Fruit fly (Drosophila melanogaster) ovary, adult (tissue): ENCODE results near the gene Idh3b.

ENCODE experiments used
- CG17801 ChIP-seq: fragments of 200-800 bp; optimal IDR thresholded peaks from 2 replicates; lab custom pipeline; 2019; ENCODE audit warnings: missing biosample characterization, mild to moderate bottlenecking, missing genetic modification characterization, moderate library complexity; ENCODE audit not compliant: partially characterized antibody

The Idh3b gene

DNA sequence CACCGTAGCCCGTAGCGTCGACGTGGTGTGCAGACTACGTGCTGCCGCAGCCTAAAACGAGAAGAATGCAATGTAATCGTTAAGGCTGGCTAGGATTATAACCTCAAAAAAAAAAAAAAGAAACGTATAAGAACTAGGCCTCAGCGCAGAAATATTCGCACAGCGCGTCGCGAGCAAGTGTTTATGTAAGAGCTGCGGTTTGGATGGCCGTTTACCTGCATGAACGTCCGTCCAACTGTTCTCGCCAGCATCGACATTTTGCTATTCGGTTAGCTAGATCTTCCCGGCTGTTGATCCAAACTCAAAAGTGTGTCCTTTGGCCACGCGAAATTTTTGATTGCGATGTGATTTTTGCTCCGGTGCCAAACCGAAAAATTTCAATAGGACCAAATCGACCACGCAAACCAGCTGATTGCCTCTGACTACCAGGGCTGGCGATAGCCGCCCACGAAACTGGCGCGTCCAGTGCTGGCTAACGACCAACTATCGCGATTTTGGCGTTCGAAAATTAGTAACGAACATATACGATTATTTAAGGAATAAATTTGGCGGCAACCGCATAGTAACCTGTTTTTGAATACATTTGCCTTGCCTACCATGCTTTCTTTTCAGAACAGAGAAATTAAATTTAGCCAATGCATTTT, at the start of gene Idh3b:
Idh3b (minus strand) TSS at position 606 of the 644 bp plus-strand sequence.
- TF ChIP-seq CG17801 (GFP tag; lab: Kevin White, UChicago) = peak; percentile 61

DNA sequence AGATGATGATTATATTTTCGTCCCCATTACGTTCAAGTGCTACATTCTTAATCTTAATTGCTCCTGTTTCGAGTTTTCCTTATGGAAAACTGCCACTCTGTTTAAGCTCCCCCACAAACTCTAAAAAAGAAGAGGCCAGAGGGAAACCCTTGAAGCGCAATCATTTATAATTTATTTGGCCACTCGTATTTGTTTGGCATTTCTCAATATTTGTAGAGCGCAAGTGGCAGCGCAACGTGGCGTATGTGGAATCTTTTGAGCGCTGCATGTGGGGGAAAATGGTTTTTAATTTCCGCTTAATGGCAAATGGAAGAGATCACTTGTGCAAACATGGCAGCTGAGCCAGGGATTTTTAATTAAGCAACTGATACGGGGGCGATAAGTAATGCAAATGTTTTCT, 48.1 kb upstream of the Idh3b start:
- no peak for TF ChIP-seq CG17801 (GFP tag; lab: Kevin White, UChicago)

DNA sequence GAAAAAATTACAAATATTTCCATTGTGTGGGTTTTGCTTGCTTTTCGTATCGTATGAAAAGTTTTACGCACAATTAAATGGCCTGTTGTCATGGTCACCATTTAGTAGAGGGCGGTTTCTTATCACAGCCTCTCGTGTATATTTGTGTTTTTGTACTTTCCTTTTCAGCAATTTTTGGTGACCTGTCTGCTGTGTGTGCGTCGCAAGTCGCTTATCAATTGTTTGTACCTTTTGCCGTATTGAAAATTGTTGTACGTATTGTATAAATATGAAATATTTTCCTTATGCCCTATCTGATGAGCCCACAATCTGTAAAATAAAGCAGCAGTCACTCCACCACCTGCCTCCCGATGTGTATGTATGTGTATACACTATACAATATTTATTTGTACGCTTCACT, 47.3 kb upstream of the Idh3b start:
- no peak for TF ChIP-seq CG17801 (GFP tag; lab: Kevin White, UChicago)

DNA sequence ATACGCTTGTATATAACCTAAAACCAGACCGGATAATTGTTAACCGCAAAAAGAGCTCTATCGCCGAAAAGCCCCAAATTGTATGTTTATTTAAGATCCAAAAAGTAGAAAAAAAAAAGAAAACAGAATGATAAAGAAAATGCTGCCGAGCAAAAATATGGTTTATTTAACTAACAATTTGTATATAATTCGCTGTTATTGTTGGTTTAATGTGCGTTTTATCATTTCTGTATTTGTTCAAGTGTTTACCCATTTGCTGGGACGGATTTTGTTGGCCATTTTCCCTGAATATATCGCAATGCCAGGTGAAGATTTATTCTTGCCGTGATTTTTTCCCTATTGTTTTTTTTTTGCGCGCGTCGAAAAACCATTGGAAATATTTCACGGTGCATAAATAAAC, 37.9 kb upstream of the Idh3b start:
- TF ChIP-seq CG17801 (GFP tag; lab: Kevin White, UChicago) = no peak

DNA sequence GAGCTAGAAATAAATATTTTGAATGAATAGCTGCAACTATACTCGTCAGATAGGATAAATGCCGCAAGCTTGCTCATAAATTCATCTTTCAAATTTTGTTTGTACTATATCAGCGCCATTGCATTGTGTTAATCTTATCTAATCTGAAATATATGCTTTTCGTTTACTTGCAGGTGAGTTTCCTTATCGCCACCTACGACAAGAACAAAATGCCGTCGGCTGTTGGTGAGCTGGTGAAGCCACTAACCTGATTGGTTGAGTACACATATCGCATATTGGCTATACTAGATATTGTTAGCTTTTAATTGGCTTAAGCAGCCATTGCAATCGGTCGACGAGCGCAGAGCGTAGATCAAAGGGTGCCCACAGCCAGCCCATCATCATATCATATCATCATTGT, 34.6 kb upstream of the Idh3b start:
- TF ChIP-seq CG17801 (GFP tag; lab: Kevin White, UChicago) = no peak

DNA sequence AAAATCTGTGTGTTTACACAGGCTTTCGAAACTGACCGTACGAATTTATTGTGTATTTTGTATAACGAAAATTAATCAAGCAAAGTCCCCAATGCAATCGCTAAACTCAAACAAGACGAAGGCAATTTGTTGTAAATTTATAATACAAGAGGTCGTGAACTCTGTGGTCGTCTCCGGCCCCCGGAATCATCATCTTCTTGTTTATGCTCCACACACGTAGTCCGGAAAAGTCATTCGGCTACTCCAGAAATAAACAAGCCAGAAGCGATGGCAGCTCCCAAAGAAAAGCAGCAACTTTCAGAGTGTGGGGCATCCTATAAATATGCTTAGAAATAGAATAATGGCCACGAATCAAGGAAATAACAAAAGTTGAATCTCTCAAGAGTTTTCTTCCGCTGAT, 34.0 kb upstream of the Idh3b start:
- TF ChIP-seq CG17801 (GFP tag; lab: Kevin White, UChicago) = no peak

DNA sequence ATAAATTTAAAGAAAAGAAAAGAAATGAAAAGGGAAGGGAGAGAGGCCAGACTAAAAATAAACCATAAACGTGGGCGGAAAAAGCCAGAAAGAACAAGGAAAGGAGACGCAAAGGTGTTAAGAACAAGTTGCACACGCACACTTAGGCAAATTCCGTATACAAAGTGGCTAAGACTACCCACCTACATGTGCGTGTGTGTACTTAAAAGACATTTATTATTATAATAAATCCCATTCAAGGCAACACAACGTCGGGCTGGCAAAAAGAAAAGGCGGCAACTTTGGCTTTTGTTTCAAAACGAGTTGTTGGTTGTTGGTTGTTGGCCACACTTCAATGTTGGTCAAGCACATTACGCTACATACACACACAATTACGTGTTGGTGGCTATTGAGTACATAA, 33.1 kb upstream of the Idh3b start:
- TF ChIP-seq CG17801 (GFP tag; lab: Kevin White, UChicago) = no peak

DNA sequence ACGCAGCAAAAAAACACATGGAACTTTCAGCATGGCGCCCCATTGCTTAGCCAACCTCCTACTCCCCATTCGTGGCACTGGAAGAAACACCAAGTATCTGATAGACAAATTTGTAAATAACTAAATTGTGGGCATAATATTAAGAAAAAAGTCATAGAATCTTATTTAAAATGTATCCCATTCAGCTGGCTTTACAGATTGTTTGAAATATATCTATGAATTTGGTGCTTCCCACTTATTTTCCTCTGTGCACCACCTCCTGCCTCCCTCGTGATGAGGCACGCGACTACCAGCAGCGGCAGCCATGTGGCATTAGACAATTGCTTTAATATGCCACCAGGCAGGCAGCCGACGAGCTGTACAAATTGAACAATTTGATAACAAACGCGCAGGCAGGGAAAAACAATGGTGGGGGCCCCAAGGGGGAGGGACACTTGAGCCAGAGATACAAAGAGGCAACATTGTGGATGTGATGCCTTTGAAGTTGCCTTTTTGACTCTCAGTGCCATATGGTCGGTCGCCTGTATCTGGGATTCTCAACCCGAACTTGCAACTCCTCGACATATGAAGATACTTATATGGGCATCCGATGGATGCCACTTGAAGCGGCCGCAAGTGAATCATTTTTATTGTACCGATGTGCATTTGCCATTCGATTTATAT, 30.1 kb upstream of the Idh3b start:
- no peak for TF ChIP-seq CG17801 (GFP tag; lab: Kevin White, UChicago)

DNA sequence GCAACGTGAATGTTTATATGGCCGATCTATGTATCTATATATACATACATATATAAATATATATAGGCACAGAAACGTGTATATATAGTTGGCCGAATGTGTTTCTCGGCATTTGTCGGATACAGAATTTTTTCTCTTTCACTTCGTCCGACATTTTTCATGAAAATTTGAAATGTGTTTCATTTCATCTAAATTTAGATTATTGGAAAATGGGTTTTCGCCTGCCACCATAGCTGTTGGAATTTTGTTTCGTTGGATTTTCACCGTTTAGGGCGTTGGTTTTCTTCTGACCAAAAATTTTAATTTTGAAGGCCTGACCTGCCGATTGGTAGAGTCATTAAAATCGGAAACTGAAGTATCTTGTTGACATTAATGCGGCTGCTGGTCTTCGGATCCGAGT, 28.2 kb upstream of the Idh3b start:
- TF ChIP-seq CG17801 (GFP tag; lab: Kevin White, UChicago) = no peak

DNA sequence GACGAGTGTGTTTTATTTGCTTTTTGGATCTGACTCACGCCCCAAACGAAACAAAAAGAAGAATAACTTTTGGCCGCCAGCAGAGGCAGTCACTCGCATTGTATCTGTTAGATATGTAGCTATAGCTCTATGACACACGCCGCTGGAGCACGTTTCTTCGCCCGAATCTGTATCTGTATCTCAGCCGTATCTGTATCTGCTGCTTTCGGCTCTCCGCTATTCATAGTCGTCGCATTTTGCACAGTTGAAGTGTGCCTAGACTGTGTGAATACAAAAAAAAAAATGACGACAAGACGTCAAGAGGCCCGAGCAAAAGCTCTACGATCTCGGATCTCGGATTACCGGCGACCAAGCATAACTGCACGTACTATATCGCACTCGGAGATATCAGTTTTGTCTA, 27.5 kb upstream of the Idh3b start:
- no peak for TF ChIP-seq CG17801 (GFP tag; lab: Kevin White, UChicago)

DNA sequence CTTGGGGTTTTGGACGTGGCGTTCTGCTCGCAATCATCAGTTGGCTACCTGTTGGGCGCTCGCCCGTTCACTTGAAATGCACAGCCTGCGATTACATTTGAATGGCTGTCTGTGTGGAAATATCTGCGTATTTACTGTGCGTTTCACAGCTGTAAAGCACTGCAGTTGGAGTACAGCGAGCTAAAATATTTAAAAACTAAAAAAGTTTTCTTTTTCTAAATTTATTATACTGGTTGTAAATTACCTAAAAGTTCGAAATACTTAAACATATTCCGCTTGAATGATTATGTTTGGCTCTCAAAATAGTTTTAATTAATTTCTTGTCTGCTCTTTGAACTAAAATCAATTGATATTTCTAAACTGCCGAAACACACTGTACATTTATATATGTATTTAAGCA, 27.0 kb upstream of the Idh3b start:
- no peak for TF ChIP-seq CG17801 (GFP tag; lab: Kevin White, UChicago)

DNA sequence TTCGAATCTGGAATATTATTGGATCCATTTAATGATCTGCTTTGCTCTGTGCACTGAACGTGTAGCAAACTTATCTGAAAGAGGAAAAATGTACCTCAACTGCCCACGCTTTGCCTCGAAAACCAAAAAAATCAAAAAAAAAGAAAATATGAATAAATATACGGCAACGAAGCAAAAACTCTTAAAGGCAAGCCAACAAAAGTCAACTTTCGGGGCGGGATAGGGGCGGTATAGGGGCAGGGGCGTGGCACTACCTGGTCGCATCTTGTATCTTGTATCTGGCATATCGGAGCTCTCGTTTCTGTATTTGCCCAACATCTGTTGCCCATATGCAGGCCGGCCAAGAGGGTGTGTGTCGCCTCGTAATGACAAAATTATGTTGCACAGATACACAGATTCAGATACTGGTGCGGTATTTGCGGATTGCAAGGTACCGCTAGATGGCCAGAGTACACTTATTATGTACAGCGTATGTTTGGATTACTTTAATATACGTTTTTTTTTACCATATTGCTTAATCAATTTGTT, 25.3 kb upstream of the Idh3b start:
- TF ChIP-seq CG17801 (GFP tag; lab: Kevin White, UChicago) = no peak

DNA sequence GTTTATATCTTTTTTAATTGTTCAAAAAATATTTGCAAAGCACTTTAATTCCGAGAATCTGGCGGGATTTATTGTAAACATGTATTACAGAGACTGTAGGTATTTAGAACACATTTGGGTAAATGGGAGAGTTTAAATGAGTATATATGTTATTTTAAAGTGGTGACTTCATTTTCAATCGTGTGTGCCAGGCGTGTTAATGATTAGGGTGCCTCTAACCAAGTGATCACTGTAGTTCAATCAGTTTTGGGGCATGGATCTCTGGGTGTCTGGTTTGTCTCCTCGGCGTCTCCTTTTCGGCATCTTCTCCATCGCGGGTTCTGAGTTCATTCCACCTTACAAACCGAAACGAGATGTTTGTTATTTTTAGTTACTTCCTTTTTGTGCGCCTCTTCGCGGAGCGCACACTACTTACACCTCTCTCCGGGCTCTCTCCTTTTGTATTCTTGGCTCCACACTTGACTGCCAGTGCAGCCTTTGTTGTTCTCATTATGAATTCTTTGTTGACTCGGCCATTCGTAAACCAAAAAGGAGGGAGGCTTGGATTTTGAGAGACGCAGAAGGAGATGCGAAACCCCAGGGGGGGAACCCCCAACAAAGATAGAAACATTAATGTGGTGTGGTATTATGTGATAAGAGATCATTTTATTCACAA, 24.7 kb upstream of the Idh3b start:
- TF ChIP-seq CG17801 (GFP tag; lab: Kevin White, UChicago) = no peak

DNA sequence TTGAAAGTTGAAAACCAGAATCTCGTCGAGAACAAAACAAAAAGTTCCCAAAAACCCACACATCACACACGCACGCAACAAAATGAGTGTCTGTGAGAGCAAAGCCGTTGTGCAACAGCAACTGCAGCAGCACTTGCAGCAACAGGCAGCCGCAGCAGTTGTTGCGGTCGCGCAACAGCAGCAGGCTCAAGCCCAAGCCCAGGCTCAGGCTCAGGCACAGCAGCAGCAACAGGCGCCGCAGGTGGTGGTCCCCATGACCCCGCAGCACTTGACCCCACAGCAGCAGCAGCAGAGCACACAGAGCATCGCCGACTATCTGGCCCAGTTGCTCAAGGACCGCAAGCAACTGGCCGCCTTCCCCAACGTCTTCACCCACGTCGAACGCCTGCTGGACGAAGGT, 23.8 kb upstream of the Idh3b start:
- TF ChIP-seq CG17801 (GFP tag; lab: Kevin White, UChicago) = no peak

DNA sequence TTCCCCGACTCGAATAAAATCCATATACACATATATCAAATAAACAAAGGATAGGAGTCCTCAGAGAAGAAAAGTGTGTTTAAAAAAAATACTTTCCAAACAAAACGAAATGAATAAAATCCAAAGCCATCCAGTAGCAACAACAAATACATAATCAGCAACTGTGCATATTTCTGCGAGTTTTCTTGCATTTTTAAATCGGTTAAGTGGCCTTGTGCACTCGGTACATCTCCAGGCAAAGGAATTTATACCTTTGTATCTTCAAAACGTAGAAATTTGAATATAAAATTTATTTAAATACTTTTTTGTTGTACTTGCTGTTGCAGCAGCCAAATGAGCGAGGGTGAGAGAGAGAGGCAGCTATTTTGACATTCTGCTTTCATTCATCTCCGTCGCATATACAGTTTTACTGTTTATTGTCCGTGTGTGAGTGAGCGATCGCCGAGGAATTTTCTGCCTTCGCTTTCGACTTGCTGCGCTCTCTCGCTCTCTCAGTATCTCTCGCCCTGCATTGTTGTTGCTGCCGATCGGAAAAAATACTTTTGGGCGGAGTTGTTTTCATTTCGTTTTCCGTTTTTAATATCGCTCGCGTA, 23.2 kb upstream of the Idh3b start:
- no peak for TF ChIP-seq CG17801 (GFP tag; lab: Kevin White, UChicago)
